Worm (Caenorhabditis elegans) whole organism, L2 larva: ENCODE measurements around the gene Y69A2AR.51.

Experiments
- F13H6.1 ChIP-seq: sonication (generic microtip); optimal IDR thresholded peaks from 2 replicates; lab custom pipeline; 2016; ENCODE audit warnings: missing genetic modification characterization, missing compliant biosample characterization
- ama-1 ChIP-seq: fragments of 150-350 bp; optimal IDR thresholded peaks from 2 replicates; lab custom pipeline; 2018; ENCODE audit warnings: inconsistent platforms
- blmp-1 ChIP-seq: sonication (generic microtip); optimal IDR thresholded peaks from 2 replicates; lab custom pipeline; 2017; ENCODE audit warnings: missing genetic modification characterization, mild to moderate bottlenecking, missing compliant biosample characterization, antibody characterized with exemption, moderate library complexity; ENCODE audit not compliant: insufficient read depth
- ceh-82 ChIP-seq: fragments of 150-350 bp; optimal IDR thresholded peaks from 2 replicates; lab custom pipeline; 2014; ENCODE audit warnings: missing biosample characterization, missing genetic modification characterization
- dmd-4 ChIP-seq: sonication (generic microtip); optimal IDR thresholded peaks from 2 replicates; lab custom pipeline; 2017; ENCODE audit warnings: missing biosample characterization, missing genetic modification characterization
- fos-1 ChIP-seq: fragments of 150-350 bp; optimal IDR thresholded peaks from 2 replicates; lab custom pipeline; 2014; ENCODE audit warnings: missing biosample characterization, missing genetic modification characterization
- lin-39 ChIP-seq: fragments of 150-350 bp; optimal IDR thresholded peaks from 2 replicates; lab custom pipeline; 2014; ENCODE audit warnings: missing biosample characterization, missing genetic modification reagents, missing genetic modification characterization
- mdl-1 ChIP-seq, 2 experiments: fragments of 150-350 bp in 1 of 2; sonication (generic microtip) in 1 of 2; optimal IDR thresholded peaks; 2 replicates each; lab custom pipeline; 2017; ENCODE audit warnings: missing biosample characterization in 2 of 2, missing genetic modification characterization in 2 of 2
- nhr-237 ChIP-seq: fragments of 150-350 bp; optimal IDR thresholded peaks from 2 replicates; lab custom pipeline; 2014; ENCODE audit warnings: missing biosample characterization, missing genetic modification characterization
- nhr-25 ChIP-seq: fragments of 150-350 bp; sonication (generic microtip); optimal IDR thresholded peaks from 3 replicates; lab custom pipeline; 2014; ENCODE audit warnings: missing biosample characterization, missing genetic modification characterization
- snpc-4 ChIP-seq: fragments of 150-350 bp; optimal IDR thresholded peaks from 2 replicates; lab custom pipeline; 2014; ENCODE audit warnings: missing biosample characterization, missing genetic modification characterization
- ztf-11 ChIP-seq: sonication (generic microtip); optimal IDR thresholded peaks from 2 replicates; lab custom pipeline; 2017; ENCODE audit warnings: missing biosample characterization, missing genetic modification characterization

ce11 chrIV:2529281-2529680 lies 42.9 kb upstream of the Y69A2AR.51 start:
- no peak for TF ChIP-seq lin-39
- no peak for TF ChIP-seq blmp-1
- no peak for TF ChIP-seq nhr-237 (tag; lab: Kevin White, UChicago)
- no peak for TF ChIP-seq F13H6.1 (tag; lab: Kevin White, UChicago)
- no peak for TF ChIP-seq ztf-11 (tag; lab: Kevin White, UChicago)
- no peak for TF ChIP-seq nhr-25 (tag; lab: Kevin White, UChicago)
- no peak for TF ChIP-seq dmd-4 (tag; lab: Kevin White, UChicago)
- no peak for TF ChIP-seq mdl-1 (tag; optimal IDR thresholded peaks at IDR 0.05; lab: Kevin White, UChicago)
- TF ChIP-seq fos-1 (tag; lab: Kevin White, UChicago), result no peak
- no peak for TF ChIP-seq ceh-82 (tag; lab: Kevin White, UChicago)
- no peak for TF ChIP-seq ama-1 (lab: Kevin White, UChicago)
- TF ChIP-seq snpc-4, result no peak
